Fruit fly (Drosophila melanogaster) whole organism, embryonic: Measurements from ENCODE around the gene Pat1.

Experiments used
- Atf3 ChIP-seq: fragments of 200-800 bp; sonication (Bioruptor generic); optimal IDR thresholded peaks from 3 replicates; lab custom pipeline; 2016; ENCODE audit warnings: missing biosample characterization, missing genetic modification characterization
- CG10274 ChIP-seq: fragments of 200-800 bp; sonication (Bioruptor generic); optimal IDR thresholded peaks from 3 replicates; lab custom pipeline; 2017; ENCODE audit warnings: missing biosample characterization, mild to moderate bottlenecking, missing genetic modification characterization
- CG12219 ChIP-seq: fragments of 200-800 bp; sonication (Bioruptor generic); optimal IDR thresholded peaks from 3 replicates; lab custom pipeline; 2018; ENCODE audit warnings: missing biosample characterization, mild to moderate bottlenecking, missing genetic modification characterization
- CG1233 ChIP-seq: fragments of 200-800 bp; sonication (Bioruptor generic); optimal IDR thresholded peaks from 4 replicates; lab custom pipeline; 2018; ENCODE audit warnings: missing biosample characterization, mild to moderate bottlenecking, missing genetic modification characterization
- CG13287 ChIP-seq: fragments of 200-800 bp; sonication (Bioruptor generic); IDR thresholded peaks from 2 replicates; pipeline ENCODE4 v1.3.6; 2022; ENCODE audit warnings: missing biosample characterization, missing genetic modification characterization; ENCODE audit not compliant: partially characterized antibody
- CG13296 ChIP-seq: fragments of 200-800 bp; sonication (Bioruptor generic); optimal IDR thresholded peaks from 3 replicates; lab custom pipeline; 2018; ENCODE audit warnings: missing biosample characterization, mild to moderate bottlenecking, missing genetic modification characterization
- CG13775 ChIP-seq: fragments of 200-800 bp; sonication (Bioruptor generic); optimal IDR thresholded peaks from 3 replicates; lab custom pipeline; 2017; ENCODE audit warnings: missing biosample characterization, mild to moderate bottlenecking, missing genetic modification characterization
- CG14014 ChIP-seq: fragments of 200-800 bp; sonication (Bioruptor generic); IDR thresholded peaks from 2 replicates; pipeline ENCODE4 v1.3.6; 2022; ENCODE audit warnings: missing biosample characterization, missing genetic modification characterization
- CG14050 ChIP-seq: fragments of 200-800 bp; sonication (Bioruptor generic); IDR thresholded peaks from 3 replicates; pipeline ENCODE4 v1.3.6; 2022; ENCODE audit warnings: missing biosample characterization, missing genetic modification characterization
- CG15514 ChIP-seq: fragments of 200-800 bp; sonication (Bioruptor generic); optimal IDR thresholded peaks from 3 replicates; lab custom pipeline; 2017; ENCODE audit warnings: missing biosample characterization, missing genetic modification characterization, mild to moderate bottlenecking, moderate library complexity, missing genetic modification reagents
- CG15696 ChIP-seq: fragments of 200-800 bp; sonication (Bioruptor generic); optimal IDR thresholded peaks from 2 replicates; lab custom pipeline; 2019; ENCODE audit warnings: missing biosample characterization, mild to moderate bottlenecking, missing genetic modification characterization, moderate library complexity
- CG16863 ChIP-seq: fragments of 200-800 bp; sonication (Bioruptor generic); optimal IDR thresholded peaks from 3 replicates; lab custom pipeline; 2016; ENCODE audit warnings: missing biosample characterization, missing genetic modification characterization
- CG30403 ChIP-seq: fragments of 200-800 bp; sonication (Bioruptor generic); optimal IDR thresholded peaks from 3 replicates; lab custom pipeline; 2016; ENCODE audit warnings: missing biosample characterization, missing genetic modification characterization
- CG3281 ChIP-seq: fragments of 200-800 bp; sonication (Bioruptor generic); optimal IDR thresholded peaks from 3 replicates; lab custom pipeline; 2017; ENCODE audit warnings: missing biosample characterization, mild to moderate bottlenecking, missing genetic modification characterization
- CG34422 ChIP-seq: fragments of 200-800 bp; sonication (Bioruptor generic); IDR thresholded peaks from 3 replicates; pipeline ENCODE4 v1.3.6; 2022; ENCODE audit warnings: missing biosample characterization, missing genetic modification characterization
- CG43689 ChIP-seq: fragments of 200-800 bp; sonication (Bioruptor generic); IDR thresholded peaks from 2 replicates; pipeline ENCODE4 v1.3.6; 2022; ENCODE audit warnings: missing biosample characterization, missing genetic modification characterization
- CG9817 ChIP-seq: fragments of 200-800 bp; sonication (Bioruptor generic); optimal IDR thresholded peaks from 2 replicates; lab custom pipeline; 2018; ENCODE audit warnings: missing biosample characterization, mild to moderate bottlenecking, missing genetic modification characterization, moderate library complexity
- Dip2 ChIP-seq: fragments of 200-800 bp; sonication (Bioruptor generic); IDR thresholded peaks from 2 replicates; pipeline ENCODE4 v1.3.6; 2022; ENCODE audit warnings: missing biosample characterization, missing genetic modification characterization
- Doc3 ChIP-seq: fragments of 200-800 bp; sonication (Bioruptor generic); IDR thresholded peaks from 3 replicates; pipeline ENCODE4 v1.3.6; 2022; ENCODE audit warnings: missing biosample characterization, missing genetic modification characterization; ENCODE audit not compliant: partially characterized antibody
- E2f1 ChIP-seq: fragments of 200-800 bp; sonication (Bioruptor generic); IDR thresholded peaks from 2 replicates; pipeline ENCODE4 v1.3.6; 2022; ENCODE audit warnings: missing biosample characterization, missing genetic modification characterization
- Ets97D ChIP-seq: fragments of 200-800 bp; sonication (Bioruptor generic); optimal IDR thresholded peaks from 3 replicates; lab custom pipeline; 2016; ENCODE audit warnings: missing biosample characterization, missing genetic modification characterization
- Hand ChIP-seq: fragments of 200-800 bp; sonication (Bioruptor generic); optimal IDR thresholded peaks from 2 replicates; lab custom pipeline; 2017; ENCODE audit warnings: mild to moderate bottlenecking, missing biosample characterization, missing genetic modification reagents, missing genetic modification characterization
- Hey ChIP-seq: fragments of 200-800 bp; sonication (Bioruptor generic); optimal IDR thresholded peaks from 3 replicates; lab custom pipeline; 2018; ENCODE audit warnings: missing biosample characterization, mild to moderate bottlenecking, missing genetic modification characterization
- Hmr ChIP-seq: fragments of 200-800 bp; sonication (Bioruptor generic); optimal IDR thresholded peaks from 3 replicates; lab custom pipeline; 2017; ENCODE audit warnings: mild to moderate bottlenecking, missing biosample characterization, missing genetic modification reagents, missing genetic modification characterization
- Jarid2 ChIP-seq: fragments of 200-800 bp; sonication (Bioruptor generic); optimal IDR thresholded peaks from 3 replicates; lab custom pipeline; 2017; ENCODE audit warnings: mild to moderate bottlenecking, missing biosample characterization, missing genetic modification reagents, missing genetic modification characterization
- Oaz ChIP-seq: fragments of 200-800 bp; sonication (Bioruptor generic); IDR thresholded peaks from 2 replicates; pipeline ENCODE4 v1.3.6; 2022; ENCODE audit warnings: missing biosample characterization, missing genetic modification characterization
- Pdp1 ChIP-seq, 2 experiments: fragments of 200-800 bp; sonication (Bioruptor generic); optimal IDR thresholded peaks; 3 replicates each; lab custom pipeline; 2016; ENCODE audit warnings: missing biosample characterization in 2 of 2, missing genetic modification characterization in 2 of 2, mild to moderate bottlenecking in 1 of 2, moderate library complexity in 1 of 2
- Ptx1 ChIP-seq: fragments of 200-800 bp; sonication (Bioruptor generic); IDR thresholded peaks from 2 replicates; pipeline ENCODE4 v1.3.6; 2022; ENCODE audit warnings: missing biosample characterization, missing genetic modification characterization
- Sox102F ChIP-seq: fragments of 200-800 bp; sonication (Bioruptor generic); optimal IDR thresholded peaks from 2 replicates; lab custom pipeline; 2018; ENCODE audit warnings: missing biosample characterization, mild to moderate bottlenecking, missing genetic modification characterization, moderate library complexity
- TFAM ChIP-seq: fragments of 200-800 bp; sonication (Bioruptor generic); optimal IDR thresholded peaks from 2 replicates; lab custom pipeline; 2017; ENCODE audit warnings: missing biosample characterization, missing genetic modification characterization, inconsistent platforms
- Xbp1 ChIP-seq: fragments of 200-800 bp; sonication (Bioruptor generic); optimal IDR thresholded peaks from 3 replicates; lab custom pipeline; 2016; ENCODE audit warnings: missing biosample characterization, mild to moderate bottlenecking, missing genetic modification characterization
- ac ChIP-seq: fragments of 200-800 bp; sonication (Bioruptor generic); optimal IDR thresholded peaks from 3 replicates; lab custom pipeline; 2017; ENCODE audit warnings: missing biosample characterization, mild to moderate bottlenecking, missing genetic modification characterization
- az2 ChIP-seq: fragments of 200-800 bp; sonication (Bioruptor generic); optimal IDR thresholded peaks from 3 replicates; lab custom pipeline; 2016; ENCODE audit warnings: missing biosample characterization, missing genetic modification characterization
- bcd ChIP-seq: fragments of 200-800 bp; sonication (Bioruptor generic); optimal IDR thresholded peaks from 2 replicates; lab custom pipeline; 2017; ENCODE audit warnings: missing biosample characterization, mild to moderate bottlenecking, missing genetic modification characterization
- chn ChIP-seq: fragments of 200-800 bp; sonication (Bioruptor generic); optimal IDR thresholded peaks from 2 replicates; lab custom pipeline; 2016; ENCODE audit warnings: missing biosample characterization, missing genetic modification characterization
- dpn ChIP-seq, 2 experiments: fragments of 200-800 bp; sonication (Bioruptor generic); optimal IDR thresholded peaks; 3 replicates each; lab custom pipeline; 2016; ENCODE audit warnings: missing biosample characterization in 2 of 2, missing genetic modification characterization in 2 of 2
- fd96Cb ChIP-seq: fragments of 200-800 bp; sonication (Bioruptor generic); optimal IDR thresholded peaks from 2 replicates; lab custom pipeline; 2018; ENCODE audit warnings: missing biosample characterization, mild to moderate bottlenecking, missing genetic modification characterization, moderate library complexity
- gro ChIP-seq: fragments of 200-800 bp; sonication (Bioruptor generic); optimal IDR thresholded peaks from 2 replicates; lab custom pipeline; 2016; ENCODE audit warnings: missing biosample characterization, missing genetic modification characterization
- kay ChIP-seq: fragments of 200-800 bp; sonication (Bioruptor generic); optimal IDR thresholded peaks from 2 replicates; lab custom pipeline; 2016; ENCODE audit warnings: missing biosample characterization, missing genetic modification characterization
- ken ChIP-seq: fragments of 200-800 bp; sonication (Bioruptor generic); IDR thresholded peaks from 3 replicates; pipeline ENCODE4 v1.3.6; 2022; ENCODE audit warnings: missing biosample characterization, missing genetic modification characterization
- lbe ChIP-seq: fragments of 200-800 bp; sonication (Bioruptor generic); optimal IDR thresholded peaks from 2 replicates; lab custom pipeline; 2016; ENCODE audit warnings: missing biosample characterization, mild to moderate bottlenecking, missing genetic modification characterization
- peb ChIP-seq: fragments of 200-800 bp; sonication (Bioruptor generic); IDR thresholded peaks from 2 replicates; pipeline ENCODE4 v1.3.6; 2022; ENCODE audit warnings: missing biosample characterization, missing genetic modification characterization
- pho ChIP-seq: fragments of 200-800 bp; sonication (Bioruptor generic); optimal IDR thresholded peaks from 2 replicates; lab custom pipeline; 2016; ENCODE audit warnings: missing biosample characterization, missing genetic modification characterization
- salm ChIP-seq: fragments of 200-800 bp; sonication (Bioruptor generic); optimal IDR thresholded peaks from 2 replicates; lab custom pipeline; 2018; ENCODE audit warnings: missing biosample characterization, mild to moderate bottlenecking, missing genetic modification characterization
- sd ChIP-seq: fragments of 200-800 bp; sonication (Bioruptor generic); optimal IDR thresholded peaks from 3 replicates; lab custom pipeline; 2018; ENCODE audit warnings: missing biosample characterization, mild to moderate bottlenecking, missing genetic modification characterization, moderate library complexity
- sna ChIP-seq: fragments of 200-800 bp; sonication (Bioruptor generic); IDR thresholded peaks from 2 replicates; pipeline ENCODE4 v1.3.6; 2022; ENCODE audit warnings: missing biosample characterization, missing genetic modification characterization; ENCODE audit not compliant: partially characterized antibody
- tio ChIP-seq: fragments of 200-800 bp; sonication (Bioruptor generic); optimal IDR thresholded peaks from 2 replicates; lab custom pipeline; 2017; ENCODE audit warnings: missing biosample characterization, missing genetic modification characterization, inconsistent platforms
- vfl ChIP-seq: fragments of 200-800 bp; sonication (Bioruptor generic); optimal IDR thresholded peaks from 2 replicates; lab custom pipeline; 2016; ENCODE audit warnings: missing biosample characterization, missing genetic modification characterization
- vvl ChIP-seq: fragments of 200-800 bp; sonication (Bioruptor generic); IDR thresholded peaks from 2 replicates; pipeline ENCODE4 v1.3.6; 2022; ENCODE audit warnings: missing biosample characterization, missing genetic modification characterization
- wek ChIP-seq: fragments of 200-800 bp; sonication (Bioruptor generic); optimal IDR thresholded peaks from 3 replicates; lab custom pipeline; 2018; ENCODE audit warnings: missing biosample characterization, mild to moderate bottlenecking, missing genetic modification characterization, moderate library complexity

The Pat1 gene

dm6 chrX:6590681-6591289 is at the start of gene Pat1:
Pat1 (plus strand) TSS chrX:6590776.
- TF ChIP-seq Xbp1 (GFP tag; lab: Kevin White, UChicago) (peak; percentile 14), CG34422 (peak; percentile 35; the same call in 1 of the 3 replicates), Hey (tag; lab: Kevin White, UChicago) (no peak), CG13775 (no peak), Ets97D (GFP tag; lab: Kevin White, UChicago) (peak; percentile 87), Dip2 (GFP tag; lab: Robert Waterston, UW) (no peak), bcd (GFP tag; lab: Kevin White, UChicago) (no peak), dpn (GFP tag; optimal IDR thresholded peaks at IDR 0.05; lab: Kevin White, UChicago) (peak in 1 of 2 experiments; percentile 41), CG14014 (GFP tag; lab: Robert Waterston, UW) (no peak), Hand (no peak), CG12219 (GFP tag; lab: Kevin White, UChicago) (no peak), az2 (GFP tag; lab: Kevin White, UChicago) (no peak), Atf3 (GFP tag; lab: Kevin White, UChicago) (no peak), chn (GFP tag; lab: Kevin White, UChicago) (no peak), Oaz (GFP tag; lab: Robert Waterston, UW) (no peak), gro (GFP tag; lab: Kevin White, UChicago) (peak; percentile 39), CG9817 (no peak), Jarid2 (GFP tag; lab: Kevin White, UChicago) (peak; percentile 49), fd96Cb (tag; lab: Kevin White, UChicago) (no peak), peb (GFP tag; lab: Robert Waterston, UW) (no peak), tio (GFP tag; lab: Kevin White, UChicago) (no peak), CG3281 (no peak), ken (GFP tag; lab: Robert Waterston, UW) (no peak), pho (GFP tag; lab: Kevin White, UChicago) (peak; percentile 49), CG10274 (GFP tag; lab: Kevin White, UChicago) (no peak), CG13296 (GFP tag; lab: Kevin White, UChicago) (no peak), CG16863 (GFP tag; lab: Kevin White, UChicago) (no peak), sna (GFP tag; lab: Robert Waterston, UW) (peak; percentile 77), Ptx1 (no peak), vvl (GFP tag; lab: Robert Waterston, UW) (peak; percentile 52), CG14050 (GFP tag; lab: Robert Waterston, UW) (no peak), CG15696 (tag; lab: Kevin White, UChicago) (no peak), CG15514 (GFP tag; lab: Kevin White, UChicago) (peak; percentile 87), kay (peak; percentile 34), sd (no peak), CG13287 (GFP tag; lab: Robert Waterston, UW) (peak; percentile 94), CG1233 (peak; percentile 22), salm (tag; lab: Kevin White, UChicago) (no peak), ac (no peak), CG43689 (GFP tag; lab: Robert Waterston, UW) (no peak), TFAM (GFP tag; lab: Kevin White, UChicago) (no peak), E2f1 (GFP tag; lab: Robert Waterston, UW) (no peak), vfl (GFP tag; lab: Kevin White, UChicago) (no peak), wek (GFP tag; lab: Kevin White, UChicago) (no peak), Sox102F (GFP tag; lab: Kevin White, UChicago) (no peak), CG30403 (GFP tag; lab: Kevin White, UChicago) (peak; percentile 9), Doc3 (peak; percentile 72), Pdp1 (GFP tag; optimal IDR thresholded peaks at IDR 0.05; lab: Kevin White, UChicago) (peak; percentile 3 to 63), lbe (GFP tag; lab: Kevin White, UChicago) (peak; percentile 8), Hmr (peak; percentile 47)
